Fruit fly (Drosophila melanogaster): Measurements from ENCODE around the gene mtgo.

The mtgo gene

DNA sequence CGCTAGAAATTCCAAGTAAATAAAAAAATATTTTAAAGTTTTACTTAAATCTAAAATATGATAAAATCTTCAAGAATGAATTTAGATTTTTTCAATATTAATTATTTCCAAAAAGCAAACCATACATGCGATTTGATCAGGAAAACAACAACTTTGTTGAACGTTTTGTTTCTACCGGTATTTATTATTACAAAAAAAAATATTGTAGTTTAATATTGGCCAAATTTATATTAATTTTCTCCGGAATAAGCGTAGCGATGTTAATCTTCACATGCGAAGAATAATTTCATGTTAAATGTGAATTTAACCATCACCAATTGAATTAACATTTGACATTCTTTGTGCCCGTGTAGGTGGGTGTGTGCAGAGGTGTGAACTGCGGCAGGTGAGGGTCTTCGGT is 74.1 kb downstream of the mtgo start (continued):
- TF ChIP-seq CG10147 (GFP tag; optimal IDR thresholded peaks at IDR 0.05), result no peak
- no peak for TF ChIP-seq CG11695 (GFP tag; IDR thresholded peaks at IDR 0.05)
- TF ChIP-seq CG10979 (tag; optimal IDR thresholded peaks at IDR 0.05), result peak; percentile 22
- TF ChIP-seq Med (GFP tag), result peak; percentile 3
- TF ChIP-seq dmrt99B (tag; optimal IDR thresholded peaks at IDR 0.05), result peak; percentile 2
- peak; percentile 10 for TF ChIP-seq gem (tag; optimal IDR thresholded peaks at IDR 0.05)
- TF ChIP-seq tio (GFP tag; optimal IDR thresholded peaks at IDR 0.05), result peak; percentile 4
- TF ChIP-seq sens (GFP tag), result peak; percentile 35
- TF ChIP-seq Ravus (GFP tag; IDR thresholded peaks at IDR 0.05), result no peak
- no peak for TF ChIP-seq Drgx (GFP tag; IDR thresholded peaks at IDR 0.05)
- TF ChIP-seq D19A (tag; optimal IDR thresholded peaks at IDR 0.05), result no peak
- TF ChIP-seq Xrp1 (GFP tag; IDR thresholded peaks at IDR 0.05), result no peak
- no peak for TF ChIP-seq MESR4 (GFP tag; optimal IDR thresholded peaks at IDR 0.05)
- peak in 1 of 3 experiments; percentile 24 for TF ChIP-seq lola (GFP tag; optimal IDR thresholded peaks at IDR 0.05)
- no peak for TF ChIP-seq CG7987 (GFP tag; optimal IDR thresholded peaks at IDR 0.05)
- TF ChIP-seq CG11456 (GFP tag; IDR thresholded peaks at IDR 0.05), result no peak
- no peak for TF ChIP-seq CG10565 (GFP tag; optimal IDR thresholded peaks at IDR 0.05)
- no peak for TF ChIP-seq Awh (GFP tag; IDR thresholded peaks at IDR 0.05)
- peak in 1 of 2 experiments; percentile 50 for TF ChIP-seq eve (GFP tag; optimal IDR thresholded peaks at IDR 0.05)
- TF ChIP-seq Ada2b (GFP tag; IDR thresholded peaks at IDR 0.05), result no peak
- no peak for TF ChIP-seq maf-S (GFP tag; optimal IDR thresholded peaks at IDR 0.05)
- no peak for TF ChIP-seq crol (GFP tag; IDR thresholded peaks at IDR 0.05)
- TF ChIP-seq ewg (GFP tag; optimal IDR thresholded peaks at IDR 0.05), result no peak
- no peak for TF ChIP-seq E2f2 (GFP tag; IDR thresholded peaks at IDR 0.05)
- no peak for TF ChIP-seq CG7839 (tag; optimal IDR thresholded peaks at IDR 0.05)
- peak; percentile 64 for TF ChIP-seq Ets65A (GFP tag)
- TF ChIP-seq chinmo (GFP tag; IDR thresholded peaks at IDR 0.05; ENCODE audit: partially characterized antibody), result no peak
- 0 out of 2 replicates have a peak, but pooled peaks have one; percentile 19 for TF ChIP-seq CG31441 (GFP tag; IDR thresholded peaks at IDR 0.05)
- peak; percentile 24 for TF ChIP-seq CG11504 (tag; optimal IDR thresholded peaks at IDR 0.05)
- no peak for TF ChIP-seq ato (GFP tag; IDR thresholded peaks at IDR 0.05; ENCODE audit: partially characterized antibody)
- TF ChIP-seq Rx (GFP tag; IDR thresholded peaks at IDR 0.05), result no peak
- no peak for TF ChIP-seq gfzf (GFP tag; optimal IDR thresholded peaks at IDR 0.05)
- TF ChIP-seq cg (GFP tag; optimal IDR thresholded peaks at IDR 0.05), result no peak
- peak; percentile 15 for TF ChIP-seq CG7556 (GFP tag; optimal IDR thresholded peaks at IDR 0.05)
- peak; percentile 23 for TF ChIP-seq CG14710 (tag; optimal IDR thresholded peaks at IDR 0.05)
- no peak for TF ChIP-seq bigmax (GFP tag; optimal IDR thresholded peaks at IDR 0.05)
- peak; percentile 5 for TF ChIP-seq Asciz (GFP tag; optimal IDR thresholded peaks at IDR 0.05)
- no peak for TF ChIP-seq CG11093 (GFP tag; IDR thresholded peaks at IDR 0.05)
- TF ChIP-seq CG16779 (GFP tag; IDR thresholded peaks at IDR 0.05), result no peak
- no peak for TF ChIP-seq CG10321 (GFP tag; IDR thresholded peaks at IDR 0.05)
- no peak for TF ChIP-seq CG8944 (GFP tag; optimal IDR thresholded peaks at IDR 0.05)
- TF ChIP-seq btn (GFP tag; optimal IDR thresholded peaks at IDR 0.05), result no peak
- peak; percentile 19 for TF ChIP-seq Sox100B (GFP tag; optimal IDR thresholded peaks at IDR 0.05)
- no peak for TF ChIP-seq pfk (GFP tag; optimal IDR thresholded peaks at IDR 0.05)
- TF ChIP-seq CG18262 (tag; optimal IDR thresholded peaks at IDR 0.05), result peak; percentile 31

All from whole organism, embryonic.